Worm (Caenorhabditis elegans) whole organism, L2 larva: ENCODE measurements around the gene F52D10.4.

Experiments used
- ceh-82 ChIP-seq: fragments of 150-350 bp; optimal IDR thresholded peaks from 2 replicates; lab custom pipeline; 2014; ENCODE audit warnings: missing biosample characterization, missing genetic modification characterization
- nhr-77 ChIP-seq: fragments of 150-350 bp; optimal IDR thresholded peaks from 2 replicates; lab custom pipeline; 2014; ENCODE audit warnings: missing biosample characterization, missing genetic modification characterization
- unc-62 ChIP-seq: fragments of 150-350 bp; optimal IDR thresholded peaks from 2 replicates; lab custom pipeline; 2014; ENCODE audit warnings: missing biosample characterization, missing genetic modification reagents, missing genetic modification characterization

DNA sequence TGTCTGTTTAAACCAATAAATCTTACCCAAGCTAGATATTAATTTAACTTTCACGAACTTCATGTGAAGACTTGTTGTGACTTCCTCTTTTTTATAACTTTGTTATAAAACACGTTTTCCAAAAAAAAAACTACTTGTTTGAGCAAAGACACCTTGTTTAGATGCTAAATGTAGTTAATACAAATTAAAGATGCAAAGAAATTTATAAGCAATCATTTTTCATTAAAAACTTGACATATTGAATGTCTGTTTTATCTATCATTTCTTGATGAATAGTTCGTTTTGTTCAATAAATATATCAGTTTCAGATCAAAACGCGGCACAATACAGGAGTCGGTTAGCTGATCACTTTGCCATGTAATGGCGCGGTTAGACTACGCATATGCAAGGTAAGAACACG lies 45.1 kb upstream of the F52D10.4 start, which contains the start of gene frm-3:
- TF ChIP-seq unc-62 (GFP tag; lab: Kevin White, UChicago) (no peak), ceh-82 (tag; lab: Kevin White, UChicago) (no peak), nhr-77 (tag; lab: Kevin White, UChicago) (no peak)
